Worm (Caenorhabditis elegans) whole organism, mixed stage, embryonic: ENCODE results near the gene rmd-6.
A peak's percentile ranks its signal among the peaks of the same experiment; 100 is the strongest.

Source experiments
- ceh-39 ChIP-seq: fragments of 150-350 bp; optimal IDR thresholded peaks from 2 replicates; lab custom pipeline; 2014; ENCODE audit warnings: missing biosample characterization, missing genetic modification characterization
- ceh-43 ChIP-seq: fragments of 200-800 bp; sonication (Bioruptor generic); optimal IDR thresholded peaks from 2 replicates; lab custom pipeline; 2018; ENCODE audit warnings: mild to moderate bottlenecking, missing genetic modification characterization, moderate library complexity, missing compliant biosample characterization
- ceh-83 ChIP-seq: fragments of 200-800 bp; sonication (Bioruptor generic); optimal IDR thresholded peaks from 2 replicates; lab custom pipeline; 2018; ENCODE audit warnings: mild to moderate bottlenecking, missing genetic modification characterization, missing compliant biosample characterization
- cnd-1 ChIP-seq: fragments of 200-800 bp; sonication (Bioruptor generic); optimal IDR thresholded peaks from 2 replicates; lab custom pipeline; 2018; ENCODE audit warnings: mild to moderate bottlenecking, missing genetic modification characterization, missing compliant biosample characterization
- drap-1 ChIP-seq: fragments of 200-800 bp; sonication (Bioruptor generic); optimal IDR thresholded peaks from 3 replicates; lab custom pipeline; 2018; ENCODE audit warnings: mild to moderate bottlenecking, missing genetic modification characterization, missing compliant biosample characterization
- elt-1 ChIP-seq: sonication (generic microtip); optimal IDR thresholded peaks from 2 replicates; lab custom pipeline; 2017; ENCODE audit warnings: missing genetic modification characterization, mild to moderate bottlenecking, missing compliant biosample characterization, antibody characterized with exemption, moderate library complexity, borderline replicate concordance; ENCODE audit not compliant: insufficient read depth
- flh-1 ChIP-seq: fragments of 200-800 bp; sonication (Bioruptor generic); optimal IDR thresholded peaks from 2 replicates; lab custom pipeline; 2018; ENCODE audit warnings: mild to moderate bottlenecking, missing genetic modification characterization, moderate library complexity, missing compliant biosample characterization
- hlh-1 ChIP-seq: fragments of 150-350 bp; optimal IDR thresholded peaks from 2 replicates; lab custom pipeline; 2014; ENCODE audit warnings: missing biosample characterization, missing genetic modification reagents, missing genetic modification characterization
- lin-13 ChIP-seq: fragments of 150-350 bp; optimal IDR thresholded peaks from 2 replicates; lab custom pipeline; 2014; ENCODE audit warnings: missing biosample characterization, missing genetic modification characterization
- lin-32 ChIP-seq: fragments of 200-800 bp; sonication (Bioruptor generic); optimal IDR thresholded peaks from 2 replicates; lab custom pipeline; 2018; ENCODE audit warnings: mild to moderate bottlenecking, missing genetic modification characterization, missing compliant biosample characterization
- lsy-2 ChIP-seq: fragments of 150-350 bp; optimal IDR thresholded peaks from 2 replicates; lab custom pipeline; 2014; ENCODE audit warnings: missing biosample characterization, missing genetic modification characterization
- mab-5 ChIP-seq: fragments of 150-350 bp; optimal IDR thresholded peaks from 2 replicates; lab custom pipeline; 2014; ENCODE audit warnings: missing biosample characterization, missing genetic modification characterization
- mep-1 ChIP-seq: fragments of 150-350 bp; optimal IDR thresholded peaks from 2 replicates; lab custom pipeline; 2017; ENCODE audit warnings: missing biosample characterization, missing genetic modification reagents, missing genetic modification characterization, inconsistent platforms
- mls-2 ChIP-seq: sonication (generic microtip); optimal IDR thresholded peaks from 2 replicates; lab custom pipeline; 2016; ENCODE audit warnings: mild to moderate bottlenecking, missing genetic modification characterization, moderate library complexity, missing compliant biosample characterization
- nhr-2 ChIP-seq: fragments of 150-350 bp; optimal IDR thresholded peaks from 2 replicates; lab custom pipeline; 2014; ENCODE audit warnings: missing biosample characterization, missing genetic modification characterization
- nhr-237 ChIP-seq: fragments of 150-350 bp; optimal IDR thresholded peaks from 2 replicates; lab custom pipeline; 2014; ENCODE audit warnings: missing biosample characterization, missing genetic modification characterization
- nhr-28 ChIP-seq: fragments of 150-350 bp; optimal IDR thresholded peaks from 2 replicates; lab custom pipeline; 2014; ENCODE audit warnings: missing biosample characterization, missing genetic modification characterization
- nhr-76 ChIP-seq: sonication (generic microtip); optimal IDR thresholded peaks from 2 replicates; lab custom pipeline; 2017; ENCODE audit warnings: missing biosample characterization, missing genetic modification characterization
- pha-4 ChIP-seq: fragments of 150-350 bp; optimal IDR thresholded peaks from 2 replicates; lab custom pipeline; 2018; ENCODE audit warnings: missing biosample characterization, missing genetic modification reagents, missing genetic modification characterization
- sem-2 ChIP-seq: fragments of 200-800 bp; sonication (Bioruptor generic); optimal IDR thresholded peaks from 2 replicates; lab custom pipeline; 2018; ENCODE audit warnings: mild to moderate bottlenecking, missing genetic modification characterization, missing compliant biosample characterization
- snpc-4 ChIP-seq: fragments of 150-350 bp; optimal IDR thresholded peaks from 2 replicates; lab custom pipeline; 2014; ENCODE audit warnings: missing biosample characterization, missing genetic modification characterization
- sptf-1 ChIP-seq: sonication (generic microtip); optimal IDR thresholded peaks from 2 replicates; lab custom pipeline; 2017; ENCODE audit warnings: mild to moderate bottlenecking, missing genetic modification characterization, moderate library complexity, missing compliant biosample characterization
- tbx-8 ChIP-seq: fragments of 200-800 bp; sonication (Bioruptor generic); optimal IDR thresholded peaks from 2 replicates; lab custom pipeline; 2018; ENCODE audit warnings: mild to moderate bottlenecking, missing genetic modification characterization, moderate library complexity, missing compliant biosample characterization
- unc-120 ChIP-seq: sonication (generic microtip); optimal IDR thresholded peaks from 2 replicates; lab custom pipeline; 2017; ENCODE audit warnings: missing genetic modification characterization, missing compliant biosample characterization; ENCODE audit not compliant: poor library complexity, severe bottlenecking
- unc-39 ChIP-seq: fragments of 150-350 bp; optimal IDR thresholded peaks from 2 replicates; lab custom pipeline; 2014; ENCODE audit warnings: missing biosample characterization, missing genetic modification characterization
- zip-8 ChIP-seq: fragments of 150-350 bp; optimal IDR thresholded peaks from 2 replicates; lab custom pipeline; 2014; ENCODE audit warnings: missing biosample characterization, missing genetic modification characterization

Gene rmd-6

DNA sequence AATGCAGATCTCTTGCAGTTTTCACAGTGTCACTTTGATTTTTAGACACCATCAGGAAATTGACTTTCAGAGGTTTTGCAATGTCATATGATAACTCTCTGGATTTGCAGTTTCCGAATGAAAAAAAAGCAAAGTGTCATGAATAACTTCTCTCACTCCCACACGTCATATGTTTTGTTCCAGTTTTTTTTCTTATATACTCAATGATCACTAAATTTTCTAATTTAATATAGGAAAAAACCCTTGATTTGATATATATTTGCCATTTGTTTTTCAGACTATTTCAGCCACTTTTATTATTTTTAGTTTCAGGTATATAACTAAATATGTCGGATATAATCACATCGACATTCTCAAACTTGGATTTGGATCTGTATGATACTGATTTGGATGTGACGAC lies 31.2 kb upstream of the rmd-6 start, which contains the start of gene C09B9.1:
Gene C09B9.1, plus strand, starts transcription at position 301 of the 400 bp plus-strand sequence.
- TF ChIP-seq sptf-1 (tag; lab: Kevin White, UChicago) (no peak), unc-120 (tag; lab: Kevin White, UChicago) (no peak), mep-1 (tag; lab: Kevin White, UChicago) (no peak), nhr-2 (tag; lab: Kevin White, UChicago) (no peak), nhr-76 (tag; lab: Kevin White, UChicago) (no peak), sem-2 (GFP tag; lab: Kevin White, UChicago) (no peak)

DNA sequence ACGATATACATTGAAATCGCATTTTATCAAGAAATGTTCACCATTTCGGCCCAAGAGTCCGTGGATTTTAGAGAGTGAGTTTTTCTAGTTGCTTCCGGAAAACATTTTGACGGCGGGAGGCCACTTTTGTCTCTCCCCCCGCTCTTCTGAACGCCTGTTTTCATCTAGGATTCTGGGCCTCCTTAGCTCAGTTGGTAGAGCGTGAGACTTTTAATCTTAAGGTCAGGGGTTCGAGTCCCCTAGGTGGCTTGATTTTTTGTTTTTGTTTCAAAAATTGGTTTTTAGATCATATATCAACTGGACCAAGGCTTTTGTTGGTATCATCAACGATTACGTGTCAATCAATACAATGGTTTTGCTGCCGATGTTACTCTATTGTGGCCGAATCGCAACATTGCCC lies 29.9 kb upstream of the rmd-6 start:
- TF ChIP-seq lin-32 (GFP tag; lab: Kevin White, UChicago) = no peak
- TF ChIP-seq unc-120 (tag; lab: Kevin White, UChicago) = no peak
- TF ChIP-seq ceh-83 = peak; percentile 79
- TF ChIP-seq, all 35 proteins: peak for 1

DNA sequence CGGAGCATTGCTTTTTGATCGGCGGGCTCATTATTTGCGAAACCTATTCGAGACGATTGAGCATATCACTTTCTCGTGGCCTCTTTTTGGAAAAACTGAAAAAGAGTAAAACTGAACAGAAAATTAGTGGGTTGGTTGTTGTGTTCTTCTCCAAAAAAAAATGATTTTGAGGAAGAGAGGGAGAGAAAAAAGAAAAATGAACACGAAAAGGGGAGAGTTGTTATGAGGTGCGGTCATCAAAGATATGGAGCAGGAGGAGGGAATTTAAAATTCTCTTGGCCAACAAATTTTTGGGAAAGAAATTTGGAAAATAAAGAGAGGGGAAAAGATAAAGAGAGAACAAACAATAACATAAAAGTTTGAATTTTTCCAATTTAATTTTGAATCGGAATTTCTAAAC lies 23.3 kb upstream of the rmd-6 start, which contains the start of gene hot-9:
Gene hot-9, minus strand, starts transcription at position 101 of the 400 bp plus-strand sequence.
- TF ChIP-seq ceh-83 (no peak), lin-32 (GFP tag; lab: Kevin White, UChicago) (no peak), cnd-1 (tag; lab: Kevin White, UChicago) (no peak), elt-1 (no peak), nhr-237 (tag; lab: Kevin White, UChicago) (no peak), unc-120 (tag; lab: Kevin White, UChicago) (no peak), snpc-4 (tag; lab: Kevin White, UChicago) (no peak), mep-1 (tag; lab: Kevin White, UChicago) (no peak), zip-8 (tag; lab: Kevin White, UChicago) (no peak), nhr-76 (tag; lab: Kevin White, UChicago) (no peak), flh-1 (GFP tag; lab: Kevin White, UChicago) (no peak), nhr-2 (tag; lab: Kevin White, UChicago) (no peak), sptf-1 (tag; lab: Kevin White, UChicago) (no peak), hlh-1 (tag; lab: Kevin White, UChicago) (no peak), drap-1 (GFP tag; lab: Kevin White, UChicago) (no peak), mls-2 (tag; lab: Kevin White, UChicago) (no peak), nhr-28 (tag; lab: Kevin White, UChicago) (no peak), lin-13 (tag; lab: Kevin White, UChicago) (no peak)
- TF ChIP-seq, all 35 proteins: peak for 0

DNA sequence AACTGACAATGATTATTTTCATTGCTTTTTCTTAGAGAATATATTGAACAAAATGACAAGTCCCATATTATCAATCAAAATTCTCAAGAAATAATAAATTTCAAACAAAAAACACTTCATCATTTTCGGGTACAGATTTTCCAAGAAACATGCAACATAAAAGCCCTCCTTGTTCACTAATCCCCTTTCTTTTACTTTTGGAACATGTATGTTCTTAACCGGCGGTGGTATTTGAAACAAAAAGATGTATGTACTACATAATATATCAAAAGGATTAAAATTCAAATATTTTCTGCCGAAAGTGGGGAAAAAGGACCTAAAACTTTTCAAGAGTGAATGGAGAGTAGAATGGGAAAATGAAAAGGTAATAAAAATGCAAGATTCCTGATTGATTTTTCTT lies 14.3 kb upstream of the rmd-6 start:
- TF ChIP-seq ceh-39 (tag; lab: Kevin White, UChicago) = no peak
- TF ChIP-seq nhr-76 (tag; lab: Kevin White, UChicago) = no peak
- TF ChIP-seq lsy-2 (tag; lab: Kevin White, UChicago) = no peak
- TF ChIP-seq ceh-43 (GFP tag; lab: Kevin White, UChicago) = no peak

DNA sequence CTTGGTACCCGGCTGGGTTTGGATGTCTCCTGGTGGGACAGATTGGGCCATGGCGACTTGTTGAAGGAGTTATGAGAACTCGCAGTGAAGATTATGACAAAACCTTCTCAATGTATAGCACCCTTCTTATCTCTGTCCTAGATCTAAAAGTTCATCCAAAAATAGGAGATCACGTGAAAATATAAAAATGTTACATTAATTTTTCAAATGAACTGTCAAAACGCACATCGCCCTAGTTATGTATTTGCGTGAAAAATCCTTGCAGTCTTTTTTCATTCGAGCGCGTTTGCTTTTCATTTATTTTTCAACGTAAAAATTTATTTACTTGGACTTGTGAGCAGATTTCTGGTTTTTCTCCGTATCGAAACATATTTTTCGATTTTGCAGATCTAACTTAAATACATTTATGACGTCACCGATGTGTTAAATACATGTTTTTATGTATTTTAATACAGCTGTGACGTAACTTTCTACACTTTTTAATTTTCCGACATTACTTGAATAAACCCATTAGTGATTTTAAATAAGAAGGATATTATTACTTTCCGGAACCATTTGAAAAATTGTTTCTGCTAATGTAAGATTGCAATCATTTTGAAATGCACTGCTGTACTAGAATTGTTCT lies 12.6 kb upstream of the rmd-6 start, which contains the start of gene msp-55:
Gene msp-55, minus strand, starts transcription at position 51 of the 625 bp plus-strand sequence.
- TF ChIP-seq drap-1 (GFP tag; lab: Kevin White, UChicago) (no peak), zip-8 (tag; lab: Kevin White, UChicago) (peak; percentile 97)

DNA sequence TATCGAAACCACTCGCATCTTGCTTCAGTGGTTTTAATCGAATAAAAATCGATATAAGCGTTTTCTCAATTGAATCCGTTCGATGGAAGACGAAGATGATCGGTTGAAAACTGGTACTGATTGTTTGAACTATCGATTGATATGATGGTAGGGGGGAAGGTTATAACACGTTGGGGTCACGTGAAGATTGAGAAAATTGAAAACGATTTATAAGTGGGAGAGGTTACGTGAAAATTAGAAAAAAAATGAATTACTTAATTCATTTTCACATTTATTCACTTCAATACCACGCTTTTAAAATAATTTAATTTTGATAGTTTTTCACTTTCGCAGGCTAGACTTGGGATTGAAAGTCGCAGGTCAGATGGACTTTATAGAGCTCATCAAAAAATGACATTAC lies 7.7 kb upstream of the rmd-6 start, which contains the start of gene C09B9.7:
Gene C09B9.7, minus strand, starts transcription at position 101 of the 400 bp plus-strand sequence.
- TF ChIP-seq pha-4 = no peak
- no peak for TF ChIP-seq lin-13 (tag; lab: Kevin White, UChicago)
- TF ChIP-seq snpc-4 (tag; lab: Kevin White, UChicago) = no peak
- no peak for TF ChIP-seq unc-120 (tag; lab: Kevin White, UChicago)
- no peak for TF ChIP-seq mep-1 (tag; lab: Kevin White, UChicago)
- no peak for TF ChIP-seq zip-8 (tag; lab: Kevin White, UChicago)
- no peak for TF ChIP-seq nhr-237 (tag; lab: Kevin White, UChicago)
- no peak for TF ChIP-seq elt-1
- TF ChIP-seq mab-5 (tag; lab: Kevin White, UChicago) = no peak
- no peak for TF ChIP-seq nhr-28 (tag; lab: Kevin White, UChicago)
- no peak for TF ChIP-seq tbx-8
- no peak for TF ChIP-seq cnd-1 (tag; lab: Kevin White, UChicago)
- TF ChIP-seq unc-39 (tag; lab: Kevin White, UChicago) = no peak
